Worm (Caenorhabditis elegans) whole organism, young adult: Measurements from ENCODE around the gene msp-57.
A peak's percentile ranks its signal among the peaks of the same experiment; 100 is the strongest.

ENCODE experiments used
- F39B2.1 ChIP-seq: fragments of 200-800 bp; sonication (Bioruptor generic); IDR thresholded peaks from 2 replicates; pipeline ENCODE4 v1.3.6; 2022; ENCODE audit warnings: missing genetic modification reagents, missing genetic modification characterization, missing compliant biosample characterization
- K12H6.12 ChIP-seq: fragments of 200-800 bp; sonication (Bioruptor generic); optimal IDR thresholded peaks from 2 replicates; lab custom pipeline; 2018; ENCODE audit warnings: mild to moderate bottlenecking, missing genetic modification characterization, missing compliant biosample characterization
- Y53G8AR.9 ChIP-seq: fragments of 200-800 bp; sonication (Bioruptor generic); conservative IDR thresholded peaks from 2 replicates; pipeline ENCODE4 v1.3.6; 2022; ENCODE audit warnings: missing genetic modification reagents, missing genetic modification characterization, missing compliant biosample characterization
- ZK185.1 ChIP-seq: sonication (generic microtip); optimal IDR thresholded peaks from 2 replicates; lab custom pipeline; 2016; ENCODE audit warnings: mild to moderate bottlenecking, missing genetic modification characterization, missing compliant biosample characterization; ENCODE audit not compliant: poor library complexity, severe bottlenecking
- akir-1 ChIP-seq: fragments of 200-800 bp; sonication (Bioruptor generic); optimal IDR thresholded peaks from 2 replicates; lab custom pipeline; 2018; ENCODE audit warnings: mild to moderate bottlenecking, missing genetic modification characterization, moderate library complexity, missing compliant biosample characterization
- aptf-3 ChIP-seq: fragments of 200-800 bp; sonication (Bioruptor generic); IDR thresholded peaks from 2 replicates; pipeline ENCODE4 v1.3.6; 2022; ENCODE audit warnings: missing genetic modification characterization, missing compliant biosample characterization
- athp-1 ChIP-seq: sonication (generic microtip); optimal IDR thresholded peaks from 2 replicates; lab custom pipeline; 2017; ENCODE audit warnings: mild to moderate bottlenecking, missing genetic modification characterization, missing compliant biosample characterization
- attf-6 ChIP-seq: fragments of 200-800 bp; sonication (Bioruptor generic); IDR thresholded peaks from 2 replicates; pipeline ENCODE4 v1.3.6; 2022; ENCODE audit warnings: missing genetic modification reagents, missing genetic modification characterization, missing compliant biosample characterization
- ccch-3 ChIP-seq: fragments of 200-800 bp; sonication (Bioruptor generic); optimal IDR thresholded peaks from 2 replicates; lab custom pipeline; 2018; ENCODE audit warnings: mild to moderate bottlenecking, missing genetic modification characterization, missing compliant biosample characterization
- cebp-2 ChIP-seq: fragments of 200-800 bp; sonication (Bioruptor generic); IDR thresholded peaks from 2 replicates; pipeline ENCODE4 v1.3.6; 2022; ENCODE audit warnings: missing genetic modification characterization, missing compliant biosample characterization
- ceh-91 ChIP-seq: fragments of 200-800 bp; sonication (Bioruptor generic); IDR thresholded peaks from 2 replicates; pipeline ENCODE4 v1.3.6; 2022; ENCODE audit warnings: missing genetic modification reagents, missing genetic modification characterization, missing compliant biosample characterization
- die-1 ChIP-seq: sonication (generic microtip); optimal IDR thresholded peaks from 2 replicates; lab custom pipeline; 2016; ENCODE audit warnings: missing genotype, mild to moderate bottlenecking, missing genetic modification characterization, missing compliant biosample characterization
- dpff-1 ChIP-seq: sonication (generic microtip); optimal IDR thresholded peaks from 2 replicates; lab custom pipeline; 2017; ENCODE audit warnings: mild to moderate bottlenecking, missing genetic modification characterization, missing compliant biosample characterization
- egrh-3 ChIP-seq: fragments of 200-800 bp; sonication (Bioruptor generic); IDR thresholded peaks from 2 replicates; pipeline ENCODE4 v1.3.6; 2022; ENCODE audit warnings: missing genetic modification reagents, missing genetic modification characterization, missing compliant biosample characterization
- hlh-12 ChIP-seq: sonication (generic microtip); optimal IDR thresholded peaks from 2 replicates; lab custom pipeline; 2016; ENCODE audit warnings: missing genetic modification characterization, missing compliant biosample characterization
- lag-1 ChIP-seq: fragments of 200-800 bp; sonication (Bioruptor generic); IDR thresholded peaks from 2 replicates; pipeline ENCODE4 v1.3.6; 2022; ENCODE audit warnings: missing genetic modification reagents, missing genetic modification characterization, missing compliant biosample characterization
- let-607 ChIP-seq, 2 experiments: fragments of 200-800 bp in 1 of 2; sonication (Bioruptor generic) in 1 of 2; sonication (generic microtip) in 1 of 2; optimal IDR thresholded peaks; 2 replicates each; lab custom pipeline; 2016 to 2018; ENCODE audit warnings: mild to moderate bottlenecking in 2 of 2, missing compliant biosample characterization in 2 of 2, missing genetic modification characterization in 2 of 2, moderate library complexity in 2 of 2, missing genotype in 1 of 2
- lin-35 ChIP-seq, 3 experiments: fragments of 150-350 bp in 2 of 3; sonication (generic microtip) in 1 of 3; optimal IDR thresholded peaks; 2 replicates each; lab custom pipeline; 2014 to 2018; ENCODE audit warnings: missing biosample characterization in 3 of 3, missing genetic modification characterization in 3 of 3, missing genetic modification reagents in 3 of 3
- lsl-1 ChIP-seq: fragments of 200-800 bp; sonication (Bioruptor generic); optimal IDR thresholded peaks from 2 replicates; lab custom pipeline; 2018; ENCODE audit warnings: mild to moderate bottlenecking, missing genetic modification characterization, moderate library complexity, missing compliant biosample characterization
- madf-10 ChIP-seq: sonication (generic microtip); optimal IDR thresholded peaks from 2 replicates; lab custom pipeline; 2016; ENCODE audit warnings: mild to moderate bottlenecking, missing genetic modification characterization, missing compliant biosample characterization
- madf-8 ChIP-seq: fragments of 200-800 bp; sonication (Bioruptor generic); conservative IDR thresholded peaks from 2 replicates; pipeline ENCODE4 v1.3.6; 2022; ENCODE audit warnings: missing genetic modification reagents, missing genetic modification characterization, missing compliant biosample characterization
- mel-28 ChIP-seq: sonication (generic microtip); optimal IDR thresholded peaks from 2 replicates; lab custom pipeline; 2016; ENCODE audit warnings: borderline replicate concordance, mild to moderate bottlenecking, missing genetic modification characterization, missing compliant biosample characterization
- mes-4 ChIP-seq: sonication (generic microtip); optimal IDR thresholded peaks from 2 replicates; lab custom pipeline; 2016; ENCODE audit warnings: missing genotype, missing genetic modification characterization, missing compliant biosample characterization
- nfya-1 ChIP-seq: sonication (generic microtip); optimal IDR thresholded peaks from 2 replicates; lab custom pipeline; 2017; ENCODE audit warnings: antibody characterized with exemption, missing compliant biosample characterization, missing genetic modification characterization, borderline replicate concordance; ENCODE audit not compliant: insufficient read depth
- nhr-120 ChIP-seq: fragments of 200-800 bp; sonication (Bioruptor generic); IDR thresholded peaks from 2 replicates; pipeline ENCODE4 v1.3.6; 2022; ENCODE audit warnings: missing genetic modification characterization, missing compliant biosample characterization
- nhr-80 ChIP-seq: sonication (generic microtip); optimal IDR thresholded peaks from 2 replicates; lab custom pipeline; 2016; ENCODE audit warnings: missing genetic modification characterization, missing compliant biosample characterization
- pha-4 ChIP-seq: fragments of 150-350 bp; sonication (generic microtip); optimal IDR thresholded peaks from 2 replicates; lab custom pipeline; 2014; ENCODE audit warnings: missing biosample characterization, missing genetic modification reagents, missing genetic modification characterization
- rpc-1 ChIP-seq, 2 experiments: fragments of 150-350 bp in 1 of 2; sonication (generic microtip) in 1 of 2; optimal IDR thresholded peaks; 2 replicates each; lab custom pipeline; 2014 to 2018; ENCODE audit warnings: missing biosample characterization in 1 of 2, missing genetic modification characterization in 1 of 2, missing genetic modification reagents in 1 of 2, missing genotype in 1 of 2
- sea-2 ChIP-seq: fragments of 200-800 bp; sonication (Bioruptor generic); IDR thresholded peaks from 2 replicates; pipeline ENCODE4 v1.3.6; 2022; ENCODE audit warnings: missing genetic modification characterization, missing compliant biosample characterization
- snpc-1.3 ChIP-seq: sonication (generic microtip); optimal IDR thresholded peaks from 2 replicates; lab custom pipeline; 2017; ENCODE audit warnings: missing genetic modification characterization, mild to moderate bottlenecking, missing compliant biosample characterization, antibody characterized with exemption, moderate library complexity, missing genotype, missing genetic modification reagents; ENCODE audit not compliant: insufficient read depth
- snpc-4 ChIP-seq, 5 experiments: fragments of 150-350 bp in 1 of 5; sonication (generic microtip) in 4 of 5; optimal IDR thresholded peaks; 2 replicates each; lab custom pipeline; 2014 to 2018; ENCODE audit warnings: missing genetic modification characterization in 5 of 5, missing biosample characterization in 3 of 5, antibody characterized with exemption in 2 of 5, mild to moderate bottlenecking in 2 of 5, missing compliant biosample characterization in 2 of 5, missing genotype in 2 of 5, moderate library complexity in 2 of 5, missing genetic modification reagents in 1 of 5
- somi-1 ChIP-seq: fragments of 200-800 bp; sonication (Bioruptor generic); optimal IDR thresholded peaks from 2 replicates; lab custom pipeline; 2018; ENCODE audit warnings: mild to moderate bottlenecking, missing genetic modification characterization, missing compliant biosample characterization
- tbx-9 ChIP-seq: sonication (generic microtip); optimal IDR thresholded peaks from 2 replicates; lab custom pipeline; 2016; ENCODE audit warnings: borderline replicate concordance, missing genetic modification characterization, inconsistent platforms, missing compliant biosample characterization
- zfh-2 ChIP-seq: fragments of 200-800 bp; sonication (Bioruptor generic); conservative IDR thresholded peaks from 2 replicates; pipeline ENCODE4 v1.3.6; 2022; ENCODE audit warnings: missing genetic modification reagents, missing genetic modification characterization, missing compliant biosample characterization
- ztf-26 ChIP-seq: sonication (generic microtip); optimal IDR thresholded peaks from 2 replicates; lab custom pipeline; 2017; ENCODE audit warnings: missing genetic modification characterization, missing compliant biosample characterization
- ztf-3 ChIP-seq: fragments of 200-800 bp; sonication (Bioruptor generic); optimal IDR thresholded peaks from 2 replicates; lab custom pipeline; 2018; ENCODE audit warnings: mild to moderate bottlenecking, missing genetic modification characterization, missing compliant biosample characterization
- ztf-6 ChIP-seq: fragments of 200-800 bp; sonication (Bioruptor generic); IDR thresholded peaks from 2 replicates; pipeline ENCODE4 v1.3.6; 2022; ENCODE audit warnings: missing genetic modification reagents, missing genetic modification characterization, missing compliant biosample characterization

msp-57 gene

ce11 chrIV:5038744-5039143 lies 23.6 kb upstream of the msp-57 start (continued):
- no peak for TF ChIP-seq nfya-1 (tag; lab: Kevin White, UChicago)
- peak; percentile 46 for TF ChIP-seq madf-10 (tag; lab: Kevin White, UChicago)
- TF ChIP-seq attf-6 (GFP tag; lab: Robert Waterston, UW), result peak; percentile 86
- TF ChIP-seq sea-2, result no peak
- peak; percentile 67; the same call in 1 of the 2 replicates for TF ChIP-seq aptf-3 (GFP tag; lab: Robert Waterston, UW)
- TF ChIP-seq lsl-1 (GFP tag; lab: Kevin White, UChicago), result peak; percentile 32
- TF ChIP-seq akir-1 (GFP tag; lab: Kevin White, UChicago), result no peak
- TF ChIP-seq ceh-91, result no peak
- TF ChIP-seq madf-8 (GFP tag; lab: Robert Waterston, UW), result no peak
- TF ChIP-seq snpc-1.3 (tag; lab: Kevin White, UChicago), result peak; percentile 44
- no peak for TF ChIP-seq lag-1 (GFP tag; lab: Robert Waterston, UW)
- peak in 1 of 2 experiments; percentile 8 for TF ChIP-seq let-607 (tag; optimal IDR thresholded peaks at IDR 0.05; lab: Kevin White, UChicago)
- TF ChIP-seq nhr-80 (tag; lab: Kevin White, UChicago), result no peak
- no peak for TF ChIP-seq mes-4 (tag; lab: Kevin White, UChicago)
- no peak for TF ChIP-seq Y53G8AR.9 (GFP tag; lab: Robert Waterston, UW)
- TF ChIP-seq die-1 (tag; lab: Kevin White, UChicago), result peak; percentile 86
- TF ChIP-seq rpc-1 (optimal IDR thresholded peaks at IDR 0.05; lab: Kevin White, UChicago), result peak; percentile 88
- peak; percentile 97 for TF ChIP-seq rpc-1 (tag; optimal IDR thresholded peaks at IDR 0.05; lab: Kevin White, UChicago)
- no peak for TF ChIP-seq mel-28 (tag; lab: Kevin White, UChicago)
- TF ChIP-seq ZK185.1 (tag; lab: Kevin White, UChicago), result peak; percentile 47
- no peak for TF ChIP-seq ztf-3 (GFP tag; lab: Kevin White, UChicago)
- TF ChIP-seq ccch-3 (GFP tag; lab: Kevin White, UChicago), result no peak
- TF ChIP-seq egrh-3 (GFP tag; lab: Robert Waterston, UW), result peak; percentile 46

- TF ChIP-seq snpc-4 (GFP tag; optimal IDR thresholded peaks at IDR 0.05; lab: Kevin White, UChicago), result no peak
- no peak for TF ChIP-seq snpc-4 (tag; optimal IDR thresholded peaks at IDR 0.05; lab: Kevin White, UChicago)
- TF ChIP-seq lin-35 (GFP tag; optimal IDR thresholded peaks at IDR 0.05; lab: Kevin White, UChicago), result no peak
- TF ChIP-seq zfh-2 (GFP tag; lab: Robert Waterston, UW), result no peak
- no peak for TF ChIP-seq F39B2.1 (GFP tag; lab: Robert Waterston, UW)
- no peak for TF ChIP-seq athp-1 (tag; lab: Kevin White, UChicago)
- no peak for TF ChIP-seq K12H6.12 (tag; lab: Kevin White, UChicago)
- TF ChIP-seq ztf-6, result no peak
- TF ChIP-seq hlh-12 (tag; lab: Kevin White, UChicago), result no peak
- no peak for TF ChIP-seq somi-1
- TF ChIP-seq pha-4 (tag; lab: Kevin White, UChicago), result no peak
- no peak for TF ChIP-seq ztf-26 (tag; lab: Kevin White, UChicago)
- TF ChIP-seq nhr-120 (GFP tag; lab: Robert Waterston, UW), result no peak
- no peak for TF ChIP-seq cebp-2 (GFP tag; lab: Robert Waterston, UW)
- no peak for TF ChIP-seq rpc-1 (optimal IDR thresholded peaks at IDR 0.05; lab: Kevin White, UChicago)
- no peak for TF ChIP-seq rpc-1 (tag; optimal IDR thresholded peaks at IDR 0.05; lab: Kevin White, UChicago)
- TF ChIP-seq dpff-1 (tag; lab: Kevin White, UChicago), result no peak
- TF ChIP-seq mes-4 (tag; lab: Kevin White, UChicago), result no peak
- TF ChIP-seq nhr-80 (tag; lab: Kevin White, UChicago), result no peak
- TF ChIP-seq tbx-9 (tag; lab: Kevin White, UChicago), result no peak
Observed at ce11 chrIV:5045389-5045788, 17.0 kb upstream of the msp-57 start, which contains the start of gene hot-9. Gene hot-9 (minus strand): TSS chrIV:5045489.
